Fruit fly (Drosophila melanogaster) whole organism, embryonic: ENCODE results near the gene CG32176.

ENCODE experiments used
- Ada2b ChIP-seq: fragments of 200-800 bp; sonication (Bioruptor generic); IDR thresholded peaks from 2 replicates; pipeline ENCODE4 v1.3.6; 2022; ENCODE audit warnings: missing biosample characterization, missing genetic modification characterization
- CG10147 ChIP-seq: fragments of 200-800 bp; sonication (Bioruptor generic); optimal IDR thresholded peaks from 2 replicates; lab custom pipeline; 2019; ENCODE audit warnings: missing biosample characterization, mild to moderate bottlenecking, missing genetic modification characterization, moderate library complexity
- CG10267 ChIP-seq: fragments of 200-800 bp; sonication (Bioruptor generic); optimal IDR thresholded peaks from 2 replicates; lab custom pipeline; 2018; ENCODE audit warnings: missing biosample characterization, mild to moderate bottlenecking, missing genetic modification characterization, moderate library complexity
- CG11504 ChIP-seq: fragments of 200-800 bp; sonication (Bioruptor generic); optimal IDR thresholded peaks from 3 replicates; lab custom pipeline; 2019; ENCODE audit warnings: missing biosample characterization, mild to moderate bottlenecking, missing genetic modification characterization, moderate library complexity
- CG12219 ChIP-seq: fragments of 200-800 bp; sonication (Bioruptor generic); optimal IDR thresholded peaks from 3 replicates; lab custom pipeline; 2018; ENCODE audit warnings: missing biosample characterization, mild to moderate bottlenecking, missing genetic modification characterization
- CG12391 ChIP-seq: fragments of 200-800 bp; sonication (Bioruptor generic); optimal IDR thresholded peaks from 3 replicates; lab custom pipeline; 2018; ENCODE audit warnings: missing biosample characterization, mild to moderate bottlenecking, missing genetic modification characterization, moderate library complexity
- CG14710 ChIP-seq: fragments of 200-800 bp; sonication (Bioruptor generic); optimal IDR thresholded peaks from 3 replicates; lab custom pipeline; 2019; ENCODE audit warnings: missing biosample characterization, mild to moderate bottlenecking, missing genetic modification characterization, moderate library complexity
- CG15073 ChIP-seq: fragments of 200-800 bp; sonication (Bioruptor generic); optimal IDR thresholded peaks from 2 replicates; lab custom pipeline; 2016; ENCODE audit warnings: missing biosample characterization, missing genetic modification characterization
- CG15269 ChIP-seq: fragments of 200-800 bp; sonication (Bioruptor generic); optimal IDR thresholded peaks from 2 replicates; lab custom pipeline; 2018; ENCODE audit warnings: missing biosample characterization, mild to moderate bottlenecking, missing genetic modification characterization, moderate library complexity
- CG17186 ChIP-seq: fragments of 200-800 bp; sonication (Bioruptor generic); optimal IDR thresholded peaks from 3 replicates; lab custom pipeline; 2017; ENCODE audit warnings: missing biosample characterization, missing genetic modification reagents, missing genetic modification characterization
- CG17361 ChIP-seq: fragments of 200-800 bp; sonication (Bioruptor generic); IDR thresholded peaks from 3 replicates; pipeline ENCODE4 v1.3.6; 2022; ENCODE audit warnings: missing biosample characterization, missing genetic modification characterization
- CG2199 ChIP-seq: fragments of 200-800 bp; sonication (Bioruptor generic); IDR thresholded peaks from 3 replicates; pipeline ENCODE4 v1.3.6; 2022; ENCODE audit warnings: missing biosample characterization, missing genetic modification characterization
- CG33213 ChIP-seq: fragments of 200-800 bp; sonication (Bioruptor generic); optimal IDR thresholded peaks from 3 replicates; lab custom pipeline; 2016; ENCODE audit warnings: missing biosample characterization, missing genetic modification characterization
- CG34376 ChIP-seq: fragments of 200-800 bp; sonication (Bioruptor generic); optimal IDR thresholded peaks from 2 replicates; lab custom pipeline; 2018; ENCODE audit warnings: missing biosample characterization, mild to moderate bottlenecking, missing genetic modification characterization
- CG4282 ChIP-seq: fragments of 200-800 bp; sonication (Bioruptor generic); optimal IDR thresholded peaks from 2 replicates; lab custom pipeline; 2016; ENCODE audit warnings: missing biosample characterization, missing genetic modification characterization
- CG6689 ChIP-seq: fragments of 200-800 bp; sonication (Bioruptor generic); IDR thresholded peaks from 2 replicates; pipeline ENCODE4 v1.3.6; 2022; ENCODE audit warnings: missing biosample characterization, missing genetic modification characterization
- CG6813 ChIP-seq: fragments of 200-800 bp; sonication (Bioruptor generic); optimal IDR thresholded peaks from 2 replicates; lab custom pipeline; 2017; ENCODE audit warnings: missing biosample characterization, missing genetic modification characterization, mild to moderate bottlenecking, moderate library complexity, missing genetic modification reagents
- CG6854 ChIP-seq: fragments of 200-800 bp; sonication (Bioruptor generic); optimal IDR thresholded peaks from 3 replicates; lab custom pipeline; 2017; ENCODE audit warnings: missing biosample characterization, mild to moderate bottlenecking, missing genetic modification characterization
- CG9609 ChIP-seq: fragments of 200-800 bp; sonication (Bioruptor generic); optimal IDR thresholded peaks from 3 replicates; lab custom pipeline; 2016; ENCODE audit warnings: missing biosample characterization, missing genetic modification characterization
- CG9817 ChIP-seq: fragments of 200-800 bp; sonication (Bioruptor generic); optimal IDR thresholded peaks from 2 replicates; lab custom pipeline; 2018; ENCODE audit warnings: missing biosample characterization, mild to moderate bottlenecking, missing genetic modification characterization, moderate library complexity
- CHES-1-like ChIP-seq: fragments of 200-800 bp; sonication (Bioruptor generic); optimal IDR thresholded peaks from 2 replicates; lab custom pipeline; 2016; ENCODE audit warnings: missing biosample characterization, missing genetic modification characterization
- Dip2 ChIP-seq: fragments of 200-800 bp; sonication (Bioruptor generic); IDR thresholded peaks from 2 replicates; pipeline ENCODE4 v1.3.6; 2022; ENCODE audit warnings: missing biosample characterization, missing genetic modification characterization
- Dll ChIP-seq: fragments of 200-800 bp; sonication (Bioruptor generic); IDR thresholded peaks from 4 replicates; pipeline ENCODE4 v1.3.6; 2022; ENCODE audit warnings: missing biosample characterization, missing genetic modification characterization; ENCODE audit not compliant: partially characterized antibody
- ERR ChIP-seq: fragments of 200-800 bp; sonication (Bioruptor generic); optimal IDR thresholded peaks from 2 replicates; lab custom pipeline; 2016; ENCODE audit warnings: missing biosample characterization, missing genetic modification characterization
- GATAe ChIP-seq: fragments of 200-800 bp; sonication (Bioruptor generic); conservative IDR thresholded peaks from 2 replicates; pipeline ENCODE4 v1.3.6; 2022; ENCODE audit warnings: missing biosample characterization, missing genetic modification characterization
- Hr51 ChIP-seq, 2 experiments: fragments of 200-800 bp; sonication (Bioruptor generic); optimal IDR thresholded peaks; 2 replicates in 1 of 2; 3 replicates in 1 of 2; lab custom pipeline; 2016 to 2018; ENCODE audit warnings: missing biosample characterization in 2 of 2, missing genetic modification characterization in 2 of 2, mild to moderate bottlenecking in 1 of 2, moderate library complexity in 1 of 2
- Max ChIP-seq: fragments of 200-800 bp; sonication (Bioruptor generic); optimal IDR thresholded peaks from 2 replicates; lab custom pipeline; 2016; ENCODE audit warnings: missing biosample characterization, mild to moderate bottlenecking, missing genetic modification characterization
- Med ChIP-seq: fragments of 200-800 bp; sonication (Bioruptor generic); peaks from one replicate; lab custom pipeline; 2016; ENCODE audit warnings: missing biosample characterization, missing genetic modification characterization, mild to moderate bottlenecking, inconsistent platforms, moderate library complexity
- Nf-YA ChIP-seq: fragments of 200-800 bp; sonication (Bioruptor generic); IDR thresholded peaks from 2 replicates; pipeline ENCODE4 v1.3.6; 2022; ENCODE audit warnings: missing biosample characterization, missing genetic modification characterization
- Oaz ChIP-seq: fragments of 200-800 bp; sonication (Bioruptor generic); IDR thresholded peaks from 2 replicates; pipeline ENCODE4 v1.3.6; 2022; ENCODE audit warnings: missing biosample characterization, missing genetic modification characterization
- Tbp ChIP-seq: fragments of >200 bp; optimal IDR thresholded peaks from 2 replicates; lab custom pipeline; 2018; ENCODE audit warnings: missing biosample characterization, missing genetic modification characterization
- Xrp1 ChIP-seq: fragments of 200-800 bp; sonication (Bioruptor generic); IDR thresholded peaks from 2 replicates; pipeline ENCODE4 v1.3.6; 2022; ENCODE audit warnings: missing biosample characterization, missing genetic modification characterization
- bcd ChIP-seq: fragments of 200-800 bp; sonication (Bioruptor generic); optimal IDR thresholded peaks from 2 replicates; lab custom pipeline; 2017; ENCODE audit warnings: missing biosample characterization, mild to moderate bottlenecking, missing genetic modification characterization
- bsh ChIP-seq, 2 experiments: fragments of 200-800 bp; sonication (Bioruptor generic); optimal IDR thresholded peaks; 2 replicates each; lab custom pipeline; 2017 to 2018; ENCODE audit warnings: mild to moderate bottlenecking in 2 of 2, missing biosample characterization in 2 of 2, missing genetic modification characterization in 2 of 2, moderate library complexity in 1 of 2
- cas ChIP-seq: fragments of 200-800 bp; sonication (Bioruptor generic); IDR thresholded peaks from 2 replicates; pipeline ENCODE4 v1.3.6; 2022; ENCODE audit warnings: missing biosample characterization, missing genetic modification characterization
- cato ChIP-seq: fragments of 200-800 bp; sonication (Bioruptor generic); optimal IDR thresholded peaks from 2 replicates; lab custom pipeline; 2016; ENCODE audit warnings: missing biosample characterization, missing genetic modification characterization, borderline replicate concordance
- chn ChIP-seq: fragments of 200-800 bp; sonication (Bioruptor generic); optimal IDR thresholded peaks from 2 replicates; lab custom pipeline; 2016; ENCODE audit warnings: missing biosample characterization, missing genetic modification characterization
- croc ChIP-seq: fragments of 200-800 bp; sonication (Bioruptor generic); conservative IDR thresholded peaks from 3 replicates; pipeline ENCODE4 v1.3.6; 2022; ENCODE audit warnings: missing biosample characterization, missing genetic modification characterization
- dm ChIP-seq: fragments of 200-800 bp; sonication (Bioruptor generic); optimal IDR thresholded peaks from 3 replicates; lab custom pipeline; 2016; ENCODE audit warnings: missing biosample characterization, missing genetic modification characterization
- en ChIP-seq: fragments of 200-800 bp; sonication (Bioruptor generic); optimal IDR thresholded peaks from 2 replicates; lab custom pipeline; 2016; ENCODE audit warnings: missing biosample characterization, missing genetic modification characterization
- eve ChIP-seq, 2 experiments: fragments of >200 bp; optimal IDR thresholded peaks; 2 replicates each; lab custom pipeline; 2017; ENCODE audit warnings: missing biosample characterization in 2 of 2, missing genetic modification characterization in 2 of 2
- gcm2 ChIP-seq: fragments of 200-800 bp; sonication (Bioruptor generic); optimal IDR thresholded peaks from 2 replicates; lab custom pipeline; 2016; ENCODE audit warnings: missing biosample characterization, missing genetic modification characterization
- knrl ChIP-seq: fragments of 200-800 bp; sonication (Bioruptor generic); IDR thresholded peaks from 3 replicates; pipeline ENCODE4 v1.3.6; 2022; ENCODE audit warnings: missing biosample characterization, missing genetic modification characterization; ENCODE audit not compliant: partially characterized antibody
- mirr ChIP-seq: fragments of 200-800 bp; sonication (Bioruptor generic); optimal IDR thresholded peaks from 3 replicates; lab custom pipeline; 2018; ENCODE audit warnings: missing biosample characterization, mild to moderate bottlenecking, missing genetic modification characterization
- nerfin-1 ChIP-seq: fragments of 200-800 bp; sonication (Bioruptor generic); optimal IDR thresholded peaks from 3 replicates; lab custom pipeline; 2019; ENCODE audit warnings: missing biosample characterization, mild to moderate bottlenecking, missing genetic modification characterization, moderate library complexity
- pum ChIP-seq: fragments of 200-800 bp; sonication (Bioruptor generic); optimal IDR thresholded peaks from 2 replicates; lab custom pipeline; 2016; ENCODE audit warnings: missing biosample characterization, missing genetic modification characterization
- sug ChIP-seq: fragments of 200-800 bp; optimal IDR thresholded peaks from 2 replicates; lab custom pipeline; 2019; ENCODE audit warnings: missing biosample characterization, mild to moderate bottlenecking, missing genetic modification characterization, moderate library complexity
- wek ChIP-seq: fragments of 200-800 bp; sonication (Bioruptor generic); optimal IDR thresholded peaks from 3 replicates; lab custom pipeline; 2018; ENCODE audit warnings: missing biosample characterization, mild to moderate bottlenecking, missing genetic modification characterization, moderate library complexity

CG32176 gene

DNA sequence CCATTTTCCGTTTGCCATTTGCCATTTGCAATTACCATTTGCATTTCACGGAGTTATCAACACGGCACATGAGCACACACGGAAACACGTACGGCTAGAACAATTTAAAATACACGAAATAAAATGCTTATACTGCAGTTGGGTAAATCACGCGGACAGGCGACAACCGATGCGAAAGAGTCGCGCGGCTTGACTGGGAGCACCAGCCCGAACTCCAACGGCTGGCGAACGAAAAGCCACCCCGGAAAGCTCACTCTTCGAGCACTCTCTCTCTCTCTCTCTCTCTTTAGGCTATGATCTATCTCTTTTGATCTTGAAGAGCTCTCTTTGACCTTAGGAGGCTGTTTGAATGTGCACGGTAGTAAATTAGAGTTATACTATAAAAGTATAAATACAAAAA is 12.3 kb upstream of the CG32176 start, which contains the start of gene blot (continued):
- TF ChIP-seq CHES-1-like (no peak), gcm2 (GFP tag; lab: Kevin White, UChicago) (no peak), mirr (GFP tag; lab: Kevin White, UChicago) (peak; percentile 34), bsh (GFP tag; optimal IDR thresholded peaks at IDR 0.05; lab: Kevin White, UChicago) (peak in 1 of 2 experiments; percentile 35), nerfin-1 (tag; lab: Kevin White, UChicago) (no peak), CG6854 (GFP tag; lab: Kevin White, UChicago) (no peak), CG4282 (GFP tag; lab: Kevin White, UChicago) (no peak), Dip2 (GFP tag; lab: Robert Waterston, UW) (no peak), bcd (GFP tag; lab: Kevin White, UChicago) (no peak)

DNA sequence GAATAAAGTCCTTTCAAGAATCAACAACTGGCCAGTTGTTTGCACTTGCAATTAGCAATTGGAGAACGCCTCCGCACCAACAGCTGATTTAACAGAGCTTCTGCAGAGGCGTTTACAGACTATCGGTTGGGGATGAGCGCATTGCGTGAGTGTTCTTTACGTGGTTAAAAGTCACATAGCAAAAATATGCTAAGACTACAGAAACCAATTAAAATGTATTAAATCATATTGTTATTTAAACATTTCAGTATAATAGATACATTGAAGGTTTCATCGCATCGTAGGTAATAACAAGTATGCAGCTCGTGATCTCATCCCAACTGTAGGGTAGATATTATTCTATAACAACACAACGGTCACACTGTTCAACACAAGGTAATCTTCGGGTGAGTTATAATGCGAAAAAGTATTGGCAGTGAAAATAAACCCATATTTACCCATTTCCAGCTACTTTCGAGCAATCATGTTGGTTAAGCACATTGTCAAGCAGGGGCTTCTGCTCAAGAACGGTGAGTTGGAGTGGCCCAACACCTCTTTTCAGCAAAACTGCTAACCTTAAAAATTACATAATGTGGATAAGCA is 8.4 kb upstream of the CG32176 start, which contains the start of the genes Sec3 and COX7B:
Sec3 (minus strand) TSS at position 86 of the 582 bp plus-strand sequence.
COX7B (plus strand) TSS at position 346 of the 582 bp plus-strand sequence.
- TF ChIP-seq CG11504 (no peak), Tbp (GFP tag; lab: Kevin White, UChicago) (no peak), eve (GFP tag; optimal IDR thresholded peaks at IDR 0.05; lab: Kevin White, UChicago) (no peak), sug (tag; lab: Kevin White, UChicago) (peak; percentile 82), wek (GFP tag; lab: Kevin White, UChicago) (no peak), GATAe (no peak), en (GFP tag; lab: Kevin White, UChicago) (no peak), Xrp1 (GFP tag; lab: Robert Waterston, UW) (peak; percentile 80), Ada2b (GFP tag; lab: Robert Waterston, UW) (no peak), ERR (peak; percentile 29), croc (GFP tag; lab: Robert Waterston, UW) (no peak), CG34376 (peak; percentile 78), CG6689 (GFP tag; lab: Robert Waterston, UW) (peak; percentile 64), Dll (GFP tag; lab: Robert Waterston, UW) (peak; percentile 97), CG12219 (GFP tag; lab: Kevin White, UChicago) (peak; percentile 8), CG33213 (GFP tag; lab: Kevin White, UChicago) (peak; percentile 36), Max (GFP tag; lab: Kevin White, UChicago) (peak; percentile 76), CG10267 (peak; percentile 70), CG10147 (GFP tag; lab: Kevin White, UChicago) (peak; percentile 71), Hr51 (GFP tag; optimal IDR thresholded peaks at IDR 0.05; lab: Kevin White, UChicago) (peak; percentile 64 to 73), dm (GFP tag; lab: Kevin White, UChicago) (peak; percentile 46), CG15269 (tag; lab: Kevin White, UChicago) (peak; percentile 63), Med (peak; percentile 93), CG9609 (peak; percentile 26), CG14710 (tag; lab: Kevin White, UChicago) (peak; percentile 85), CG6813 (GFP tag; lab: Kevin White, UChicago) (no peak), Nf-YA (GFP tag; lab: Robert Waterston, UW) (no peak), cato (peak; percentile 32), CG12391 (peak; percentile 80), pum (GFP tag; lab: Kevin White, UChicago) (peak; percentile 58), CG17361 (GFP tag; lab: Robert Waterston, UW) (peak; percentile 72; the same call in 2 of the 3 replicates), CG9817 (tag; lab: Kevin White, UChicago) (peak; percentile 81), cas (GFP tag; lab: Robert Waterston, UW) (no peak), CG15073 (GFP tag; lab: Kevin White, UChicago) (no peak), CG2199 (GFP tag; lab: Robert Waterston, UW) (no peak), Oaz (no peak), CG17186 (peak; percentile 76), chn (GFP tag; lab: Kevin White, UChicago) (peak; percentile 52), nerfin-1 (tag; lab: Kevin White, UChicago) (peak; percentile 55), knrl (GFP tag; lab: Robert Waterston, UW) (peak; percentile 97)
